Worm (Caenorhabditis elegans) whole organism, L3 larva: ENCODE measurements around the gene rap-2.

Experiments
- R02D3.7 ChIP-seq: fragments of 150-350 bp; optimal IDR thresholded peaks from 2 replicates; lab custom pipeline; 2014; ENCODE audit warnings: missing biosample characterization, missing genetic modification characterization
- ZK546.5 ChIP-seq: sonication (generic microtip); optimal IDR thresholded peaks from 2 replicates; lab custom pipeline; 2017; ENCODE audit warnings: missing biosample characterization, missing genetic modification characterization
- aly-2 ChIP-seq: fragments of 150-350 bp; optimal IDR thresholded peaks from 2 replicates; lab custom pipeline; 2014; ENCODE audit warnings: missing biosample characterization, missing genetic modification characterization
- ama-1 ChIP-seq: fragments of 150-350 bp; optimal IDR thresholded peaks from 2 replicates; lab custom pipeline; 2018
- ceh-16 ChIP-seq: sonication (generic microtip); optimal IDR thresholded peaks from 2 replicates; lab custom pipeline; 2017; ENCODE audit warnings: missing biosample characterization, missing genetic modification characterization
- ceh-28 ChIP-seq: fragments of 150-350 bp; optimal IDR thresholded peaks from 2 replicates; lab custom pipeline; 2014; ENCODE audit warnings: missing biosample characterization, missing genetic modification reagents, missing genetic modification characterization
- ceh-82 ChIP-seq: fragments of 150-350 bp; optimal IDR thresholded peaks from 2 replicates; lab custom pipeline; 2014; ENCODE audit warnings: missing biosample characterization, missing genetic modification characterization
- egl-27 ChIP-seq: sonication (generic microtip); optimal IDR thresholded peaks from 4 replicates; lab custom pipeline; 2017; ENCODE audit warnings: missing biosample characterization, missing genetic modification reagents, missing genetic modification characterization
- egl-5 ChIP-seq: fragments of 150-350 bp; optimal IDR thresholded peaks from 2 replicates; lab custom pipeline; 2017; ENCODE audit warnings: missing biosample characterization, missing genetic modification reagents, missing genetic modification characterization, inconsistent platforms
- elt-1 ChIP-seq: fragments of 150-350 bp; optimal IDR thresholded peaks from 2 replicates; lab custom pipeline; 2014; ENCODE audit warnings: missing biosample characterization, missing genetic modification characterization
- elt-2 ChIP-seq: sonication (generic microtip); optimal IDR thresholded peaks from 2 replicates; lab custom pipeline; 2016; ENCODE audit warnings: missing genetic modification reagents, mild to moderate bottlenecking, missing genetic modification characterization, missing compliant biosample characterization
- elt-3 ChIP-seq, 3 experiments: fragments of 150-350 bp in 1 of 3; sonication (generic microtip) in 2 of 3; optimal IDR thresholded peaks; 2 replicates in 2 of 3; 4 replicates in 1 of 3; lab custom pipeline; 2014 to 2017; ENCODE audit warnings: missing biosample characterization in 3 of 3, missing genetic modification characterization in 3 of 3
- eor-1 ChIP-seq, 2 experiments: fragments of 150-350 bp; optimal IDR thresholded peaks; 2 replicates each; lab custom pipeline; 2014 to 2018; ENCODE audit warnings: missing biosample characterization in 2 of 2, missing genetic modification characterization in 2 of 2
- fkh-10 ChIP-seq: sonication (generic microtip); optimal IDR thresholded peaks from 2 replicates; lab custom pipeline; 2017; ENCODE audit warnings: missing biosample characterization, missing genetic modification reagents, missing genetic modification characterization
- fkh-2 ChIP-seq: fragments of 150-350 bp; optimal IDR thresholded peaks from 2 replicates; lab custom pipeline; 2014; ENCODE audit warnings: missing biosample characterization, missing genetic modification reagents, missing genetic modification characterization
- hmg-11 ChIP-seq: sonication (generic microtip); optimal IDR thresholded peaks from 2 replicates; lab custom pipeline; 2016; ENCODE audit warnings: missing genetic modification characterization, missing compliant biosample characterization
- jun-1 ChIP-seq: fragments of 150-350 bp; optimal IDR thresholded peaks from 2 replicates; lab custom pipeline; 2014; ENCODE audit warnings: missing biosample characterization, missing genetic modification reagents, missing genetic modification characterization
- lin-15B ChIP-seq: fragments of 150-350 bp; optimal IDR thresholded peaks from 2 replicates; lab custom pipeline; 2014; ENCODE audit warnings: missing biosample characterization, missing genetic modification characterization
- lin-39 ChIP-seq: fragments of 150-350 bp; optimal IDR thresholded peaks from 2 replicates; lab custom pipeline; 2018; ENCODE audit warnings: missing biosample characterization, missing genetic modification reagents, missing genetic modification characterization
- lsy-12 ChIP-seq: sonication (generic microtip); optimal IDR thresholded peaks from 2 replicates; lab custom pipeline; 2016; ENCODE audit warnings: mild to moderate bottlenecking, missing genetic modification characterization, missing compliant biosample characterization
- mdl-1 ChIP-seq: fragments of 150-350 bp; optimal IDR thresholded peaks from 2 replicates; lab custom pipeline; 2014; ENCODE audit warnings: missing biosample characterization, missing genetic modification characterization
- mml-1 ChIP-seq: fragments of 150-350 bp; sonication (generic microtip); optimal IDR thresholded peaks from 3 replicates; lab custom pipeline; 2014; ENCODE audit warnings: missing biosample characterization, missing genetic modification characterization
- nfya-1 ChIP-seq: sonication (generic microtip); optimal IDR thresholded peaks from 2 replicates; lab custom pipeline; 2017; ENCODE audit warnings: missing genetic modification characterization, mild to moderate bottlenecking, missing compliant biosample characterization, antibody characterized with exemption, moderate library complexity; ENCODE audit not compliant: insufficient read depth
- nhr-11 ChIP-seq: fragments of 150-350 bp; optimal IDR thresholded peaks from 2 replicates; lab custom pipeline; 2014; ENCODE audit warnings: missing biosample characterization, missing genetic modification characterization
- nhr-23 ChIP-seq: fragments of 150-350 bp; optimal IDR thresholded peaks from 2 replicates; lab custom pipeline; 2014; ENCODE audit warnings: missing biosample characterization, missing genetic modification reagents, missing genetic modification characterization
- nhr-237 ChIP-seq: fragments of 150-350 bp; optimal IDR thresholded peaks from 2 replicates; lab custom pipeline; 2014; ENCODE audit warnings: missing biosample characterization, missing genetic modification characterization
- nhr-25 ChIP-seq: sonication (generic microtip); optimal IDR thresholded peaks from 2 replicates; lab custom pipeline; 2017; ENCODE audit warnings: missing biosample characterization, missing genetic modification characterization
- nhr-28 ChIP-seq: fragments of 150-350 bp; optimal IDR thresholded peaks from 2 replicates; lab custom pipeline; 2014; ENCODE audit warnings: missing biosample characterization, missing genetic modification characterization
- nhr-43 ChIP-seq: sonication (generic microtip); optimal IDR thresholded peaks from 2 replicates; lab custom pipeline; 2016; ENCODE audit warnings: mild to moderate bottlenecking, missing genetic modification characterization, missing compliant biosample characterization; ENCODE audit not compliant: poor library complexity, severe bottlenecking
- nhr-67 ChIP-seq: fragments of 150-350 bp; optimal IDR thresholded peaks from 2 replicates; lab custom pipeline; 2014; ENCODE audit warnings: missing biosample characterization, missing genetic modification characterization
- nhr-76 ChIP-seq: fragments of 150-350 bp; sonication (generic microtip); optimal IDR thresholded peaks from 5 replicates; lab custom pipeline; 2014; ENCODE audit warnings: missing biosample characterization, missing genetic modification characterization
- nhr-77 ChIP-seq: fragments of 150-350 bp; optimal IDR thresholded peaks from 2 replicates; lab custom pipeline; 2014; ENCODE audit warnings: missing biosample characterization, missing genetic modification characterization
- pha-4 ChIP-seq: fragments of 150-350 bp; optimal IDR thresholded peaks from 2 replicates; lab custom pipeline; 2014; ENCODE audit warnings: missing biosample characterization, missing genetic modification reagents, missing genetic modification characterization
- pqm-1 ChIP-seq: fragments of 150-350 bp; optimal IDR thresholded peaks from 2 replicates; lab custom pipeline; 2017; ENCODE audit warnings: missing biosample characterization, missing genetic modification characterization, inconsistent platforms
- sea-2 ChIP-seq: fragments of 150-350 bp; sonication (generic microtip); optimal IDR thresholded peaks from 4 replicates; lab custom pipeline; 2014; ENCODE audit warnings: missing biosample characterization, missing genetic modification reagents, missing genetic modification characterization
- skn-1 ChIP-seq: fragments of 150-350 bp; optimal IDR thresholded peaks from 2 replicates; lab custom pipeline; 2014; ENCODE audit warnings: missing biosample characterization, missing genetic modification characterization
- snpc-4 ChIP-seq: fragments of 150-350 bp; optimal IDR thresholded peaks from 2 replicates; lab custom pipeline; 2014; ENCODE audit warnings: missing biosample characterization, missing genetic modification characterization
- tbx-2 ChIP-seq: sonication (generic microtip); optimal IDR thresholded peaks from 2 replicates; lab custom pipeline; 2016; ENCODE audit warnings: mild to moderate bottlenecking, missing genetic modification characterization, missing compliant biosample characterization
- unc-39 ChIP-seq: sonication (generic microtip); optimal IDR thresholded peaks from 4 replicates; lab custom pipeline; 2017; ENCODE audit warnings: missing biosample characterization, missing genetic modification characterization
- unc-62 ChIP-seq: fragments of 150-350 bp; sonication (generic microtip); optimal IDR thresholded peaks from 4 replicates; lab custom pipeline; 2014; ENCODE audit warnings: missing biosample characterization, missing genetic modification reagents, missing genetic modification characterization
- zag-1 ChIP-seq: fragments of 150-350 bp; optimal IDR thresholded peaks from 2 replicates; lab custom pipeline; 2014; ENCODE audit warnings: missing biosample characterization, missing genetic modification characterization

rap-2 gene

DNA sequence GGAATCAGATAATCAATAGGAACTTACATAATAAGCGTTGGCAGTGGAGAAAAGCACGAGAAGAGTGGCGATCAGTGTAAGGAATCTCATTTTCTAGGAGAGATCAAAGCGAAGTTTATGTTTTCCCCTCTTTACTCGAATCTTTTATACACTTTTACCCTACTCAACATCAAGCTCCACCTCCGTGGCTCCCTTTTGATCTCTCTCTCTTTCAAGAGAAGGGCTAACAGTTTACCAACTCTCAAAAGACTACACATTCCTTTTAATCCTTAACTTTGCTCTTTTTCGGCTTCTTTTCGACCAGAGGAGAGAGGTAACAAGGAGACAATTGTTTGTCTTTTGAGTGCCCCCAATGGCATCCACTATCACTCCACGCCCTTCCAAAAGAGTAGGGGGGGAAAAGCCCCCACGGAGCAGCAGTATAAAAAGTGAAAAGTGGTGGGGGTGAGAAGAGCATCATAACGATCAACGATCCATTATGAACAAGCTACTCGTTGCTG lies 23.4 kb upstream of the rap-2 start, which contains the start of the genes C01G10.15 and C01G10.6:
C01G10.15 (minus strand) TSS at position 101 of the 500 bp plus-strand sequence.
C01G10.6 (plus strand) TSS at position 450 of the 500 bp plus-strand sequence.
- TF ChIP-seq zag-1 (tag; lab: Kevin White, UChicago): no peak
- TF ChIP-seq ZK546.5 (tag; lab: Kevin White, UChicago): no peak
- no peak for TF ChIP-seq nhr-67 (tag; lab: Kevin White, UChicago)
- no peak for TF ChIP-seq aly-2 (tag; lab: Kevin White, UChicago)
- peak; percentile 27 for TF ChIP-seq pha-4

DNA sequence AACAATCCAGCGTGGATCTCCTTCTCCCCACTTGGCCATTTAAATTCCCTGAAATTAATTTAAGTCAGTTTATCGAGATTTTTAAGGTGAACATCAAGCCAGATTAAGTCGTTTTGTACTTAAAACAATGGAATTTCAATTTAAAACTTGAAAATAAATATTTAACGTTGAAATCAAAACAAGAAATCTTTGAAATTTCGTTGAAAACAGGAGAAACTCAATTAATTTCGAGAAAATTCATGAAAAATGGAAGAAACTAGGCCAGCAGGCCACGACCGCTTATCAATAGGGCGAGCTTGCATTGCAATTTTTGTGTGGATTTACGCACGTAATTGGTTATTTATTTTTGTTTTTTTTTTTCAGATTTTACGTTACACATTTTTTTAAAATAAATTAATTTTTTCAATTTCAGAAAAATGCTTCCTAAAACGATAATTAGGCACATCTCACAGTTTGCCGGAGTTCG lies 21.5 kb upstream of the rap-2 start, which contains the start of the genes ahsa-1 and C01G10.7:
ahsa-1 (minus strand) TSS at position 51 of the 466 bp plus-strand sequence.
C01G10.7 (plus strand) TSS at position 413 of the 466 bp plus-strand sequence.
- peak; percentile 89 for TF ChIP-seq nfya-1 (tag; lab: Kevin White, UChicago)
- peak; percentile 82 for TF ChIP-seq pqm-1 (tag; lab: Kevin White, UChicago)
- TF ChIP-seq zag-1 (tag; lab: Kevin White, UChicago): no peak
- TF ChIP-seq pha-4: peak; percentile 95
- peak; percentile 95 for TF ChIP-seq nhr-43 (tag; lab: Kevin White, UChicago)
- peak; percentile 0 for TF ChIP-seq nhr-76 (tag; lab: Kevin White, UChicago)
- TF ChIP-seq lin-39 (tag; lab: Kevin White, UChicago): peak; percentile 75
- peak; percentile 85 for TF ChIP-seq lsy-12 (tag; lab: Kevin White, UChicago)
- TF ChIP-seq ama-1 (lab: Kevin White, UChicago): no peak
- TF ChIP-seq nhr-77 (tag; lab: Kevin White, UChicago): peak; percentile 37
- TF ChIP-seq egl-5: peak; percentile 87
- no peak for TF ChIP-seq sea-2
- TF ChIP-seq ceh-28 (tag; lab: Kevin White, UChicago): peak; percentile 77
- TF ChIP-seq fkh-10: peak; percentile 92
- TF ChIP-seq unc-62 (GFP tag; lab: Kevin White, UChicago): no peak
- peak; percentile 98 for TF ChIP-seq R02D3.7
- no peak for TF ChIP-seq fkh-2 (tag; lab: Kevin White, UChicago)
- peak; percentile 13 for TF ChIP-seq egl-27 (tag; lab: Kevin White, UChicago)
- TF ChIP-seq elt-2 (tag; lab: Kevin White, UChicago): peak; percentile 61
- peak in 1 of 2 experiments; percentile 45 for TF ChIP-seq eor-1 (tag; optimal IDR thresholded peaks at IDR 0.05; lab: Kevin White, UChicago)
- TF ChIP-seq ceh-82 (tag; lab: Kevin White, UChicago): peak; percentile 68
- no peak for TF ChIP-seq elt-1 (tag; lab: Kevin White, UChicago)
- peak; percentile 58 for TF ChIP-seq jun-1 (tag; lab: Kevin White, UChicago)
- TF ChIP-seq ceh-16 (tag; lab: Kevin White, UChicago): no peak
- TF ChIP-seq nhr-11: peak; percentile 11
- TF ChIP-seq unc-39 (tag; lab: Kevin White, UChicago): no peak
- peak; percentile 86 for TF ChIP-seq nhr-25 (tag; lab: Kevin White, UChicago)
- TF ChIP-seq tbx-2: peak; percentile 37
- peak; percentile 83 for TF ChIP-seq hmg-11
- TF ChIP-seq snpc-4 (tag; lab: Kevin White, UChicago): peak; percentile 87
- peak; percentile 99 for TF ChIP-seq lin-15B (tag; lab: Kevin White, UChicago)
- TF ChIP-seq nhr-23: no peak
- no peak for TF ChIP-seq mml-1 (tag; lab: Kevin White, UChicago)
- TF ChIP-seq skn-1: peak; percentile 15
- no peak for TF ChIP-seq elt-3 (tag; optimal IDR thresholded peaks at IDR 0.05; lab: Kevin White, UChicago)

DNA sequence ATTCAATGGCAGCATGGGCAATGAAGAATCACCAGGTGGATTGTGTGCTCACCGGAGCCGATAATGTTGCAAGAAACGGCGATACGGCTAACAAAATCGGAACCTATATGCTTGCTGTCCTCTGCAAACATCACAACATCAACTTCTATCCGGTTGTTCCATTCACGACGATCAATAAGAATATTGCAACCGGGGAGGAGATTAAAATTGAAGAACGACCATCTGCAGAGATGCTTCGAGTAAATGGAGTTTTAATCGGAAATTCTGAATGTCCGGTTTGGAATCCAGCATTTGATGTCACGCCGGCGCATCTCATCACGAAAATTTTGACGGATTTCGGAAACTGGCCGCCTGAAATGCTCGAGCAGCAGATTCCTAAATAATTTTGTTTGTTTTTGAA lies 19.8 kb upstream of the rap-2 start:
- TF ChIP-seq nhr-237 (tag; lab: Kevin White, UChicago): no peak
- no peak for TF ChIP-seq nhr-28 (tag; lab: Kevin White, UChicago)
- no peak for TF ChIP-seq egl-5
- TF ChIP-seq elt-2 (tag; lab: Kevin White, UChicago): peak; percentile 15
- TF ChIP-seq mdl-1 (tag; lab: Kevin White, UChicago): no peak
- TF ChIP-seq skn-1: no peak
- no peak for TF ChIP-seq elt-3 (tag; optimal IDR thresholded peaks at IDR 0.05; lab: Kevin White, UChicago)
- no peak for TF ChIP-seq nhr-23
- TF ChIP-seq ama-1 (lab: Kevin White, UChicago): peak; percentile 84
- TF ChIP-seq nhr-25 (tag; lab: Kevin White, UChicago): no peak
